Fruit fly (Drosophila melanogaster): ENCODE results near the gene gammaSnap2.
A peak's percentile ranks its signal among the peaks of the same experiment; 100 is the strongest.

gammaSnap2 gene

dm6 chr3R:10079267-10079987 lies 41.8 kb downstream of the gammaSnap2 start (continued):
- no peak for TF ChIP-seq fkh (GFP tag; optimal IDR thresholded peaks at IDR 0.05)
- peak; percentile 32 for TF ChIP-seq CG6792 (GFP tag; optimal IDR thresholded peaks at IDR 0.05)
- peak; percentile 70 for TF ChIP-seq fd59A (GFP tag; optimal IDR thresholded peaks at IDR 0.05)
- TF ChIP-seq CG8632 (GFP tag; optimal IDR thresholded peaks at IDR 0.05), result peak; percentile 39
- TF ChIP-seq CG11294 (GFP tag; IDR thresholded peaks at IDR 0.05), result peak; percentile 80
- TF ChIP-seq CG31627 (GFP tag; optimal IDR thresholded peaks at IDR 0.05), result peak; percentile 68
- peak; percentile 72 for TF ChIP-seq achi (GFP tag; optimal IDR thresholded peaks at IDR 0.05)
- TF ChIP-seq CG8119 (GFP tag; IDR thresholded peaks at IDR 0.05), result peak; percentile 80
- peak; percentile 52 for TF ChIP-seq CG7368 (GFP tag; optimal IDR thresholded peaks at IDR 0.05)
- peak; percentile 42 for TF ChIP-seq lz (GFP tag; optimal IDR thresholded peaks at IDR 0.05)

dm6 chr3R:10078468-10079143 lies 42.6 kb downstream of the gammaSnap2 start:
- TF ChIP-seq dac (GFP tag; optimal IDR thresholded peaks at IDR 0.05), result no peak
- no peak for TF ChIP-seq Met (GFP tag; optimal IDR thresholded peaks at IDR 0.05)
- TF ChIP-seq CG6276 (GFP tag; optimal IDR thresholded peaks at IDR 0.05), result no peak
- TF ChIP-seq CG31627 (GFP tag; optimal IDR thresholded peaks at IDR 0.05), result no peak
- no peak for TF ChIP-seq cyc (GFP tag; optimal IDR thresholded peaks at IDR 0.05)
- TF ChIP-seq Smox (GFP tag; optimal IDR thresholded peaks at IDR 0.05), result no peak
- no peak for TF ChIP-seq CG11762 (GFP tag; optimal IDR thresholded peaks at IDR 0.05; ENCODE audit: insufficient read depth)
- no peak for TF ChIP-seq Hr39 (GFP tag; optimal IDR thresholded peaks at IDR 0.05)
- no peak for TF ChIP-seq ss (GFP tag; optimal IDR thresholded peaks at IDR 0.05)
- TF ChIP-seq pdm3 (GFP tag; optimal IDR thresholded peaks at IDR 0.05), result no peak
- no peak for TF ChIP-seq topi (GFP tag; optimal IDR thresholded peaks at IDR 0.05)
- no peak for TF ChIP-seq salr (GFP tag; optimal IDR thresholded peaks at IDR 0.05)
- TF ChIP-seq fkh (GFP tag; optimal IDR thresholded peaks at IDR 0.05), result no peak
- no peak for TF ChIP-seq dsx (GFP tag; optimal IDR thresholded peaks at IDR 0.05; ENCODE audit: poor library complexity, severe bottlenecking)
- no peak for TF ChIP-seq Ets96B (tag; optimal IDR thresholded peaks at IDR 0.05)
- no peak for TF ChIP-seq Hr4 (GFP tag; optimal IDR thresholded peaks at IDR 0.05)
- no peak for TF ChIP-seq Eip93F (GFP tag; optimal IDR thresholded peaks at IDR 0.05)
- no peak for TF ChIP-seq CG11902 (GFP tag; optimal IDR thresholded peaks at IDR 0.05)
- no peak for TF ChIP-seq OdsH (GFP tag; optimal IDR thresholded peaks at IDR 0.05)
- no peak for TF ChIP-seq Blimp-1 (GFP tag; optimal IDR thresholded peaks at IDR 0.05)

dm6 chr3R:10076665-10077064 lies 44.5 kb downstream of the gammaSnap2 start:
- TF ChIP-seq Hr39 (GFP tag; optimal IDR thresholded peaks at IDR 0.05), result no peak
- TF ChIP-seq OdsH (GFP tag; optimal IDR thresholded peaks at IDR 0.05), result no peak
- TF ChIP-seq CG11294 (GFP tag; IDR thresholded peaks at IDR 0.05), result no peak
- TF ChIP-seq dsx (GFP tag; optimal IDR thresholded peaks at IDR 0.05; ENCODE audit: poor library complexity, severe bottlenecking), result no peak
- peak; percentile 19 for TF ChIP-seq Met (GFP tag; optimal IDR thresholded peaks at IDR 0.05)
- TF ChIP-seq salr (GFP tag; optimal IDR thresholded peaks at IDR 0.05), result no peak
- TF ChIP-seq Smox (GFP tag; optimal IDR thresholded peaks at IDR 0.05), result no peak
- no peak for TF ChIP-seq CG8319 (GFP tag; optimal IDR thresholded peaks at IDR 0.05)
- no peak for TF ChIP-seq Blimp-1 (GFP tag; optimal IDR thresholded peaks at IDR 0.05)
- no peak for TF ChIP-seq CG3919 (GFP tag; optimal IDR thresholded peaks at IDR 0.05)
- TF ChIP-seq CG4318 (GFP tag; optimal IDR thresholded peaks at IDR 0.05), result no peak
- peak; percentile 27 for TF ChIP-seq vri (GFP tag; optimal IDR thresholded peaks at IDR 0.05)
- no peak for TF ChIP-seq Eip93F (GFP tag; optimal IDR thresholded peaks at IDR 0.05)
- no peak for TF ChIP-seq CG9139 (GFP tag; optimal IDR thresholded peaks at IDR 0.05)
- TF ChIP-seq Eip75B (GFP tag; optimal IDR thresholded peaks at IDR 0.05), result no peak
- peak; percentile 14 for TF ChIP-seq esn (GFP tag; optimal IDR thresholded peaks at IDR 0.05)
- peak; percentile 12 for TF ChIP-seq topi (GFP tag; optimal IDR thresholded peaks at IDR 0.05)
- TF ChIP-seq spab (GFP tag; optimal IDR thresholded peaks at IDR 0.05), result no peak
- TF ChIP-seq CG16779 (tag; optimal IDR thresholded peaks at IDR 0.05), result no peak
- no peak for TF ChIP-seq Sox15 (GFP tag; optimal IDR thresholded peaks at IDR 0.05)
- TF ChIP-seq CG31627 (GFP tag; optimal IDR thresholded peaks at IDR 0.05), result no peak
- no peak for TF ChIP-seq CG1621 (tag; optimal IDR thresholded peaks at IDR 0.05)
- TF ChIP-seq Ets96B (tag; optimal IDR thresholded peaks at IDR 0.05), result no peak
- no peak for TF ChIP-seq CG11902 (GFP tag; optimal IDR thresholded peaks at IDR 0.05)
- TF ChIP-seq CG15336 (GFP tag; IDR thresholded peaks at IDR 0.05), result no peak
- TF ChIP-seq fd59A (GFP tag; optimal IDR thresholded peaks at IDR 0.05), result no peak
- no peak for TF ChIP-seq fd85E (GFP tag; optimal IDR thresholded peaks at IDR 0.05)
- TF ChIP-seq svp (GFP tag), result peak; percentile 58
- TF ChIP-seq cyc (GFP tag; optimal IDR thresholded peaks at IDR 0.05), result peak; percentile 1
- no peak for TF ChIP-seq acj6 (GFP tag; optimal IDR thresholded peaks at IDR 0.05)
- TF ChIP-seq pdm3 (GFP tag; optimal IDR thresholded peaks at IDR 0.05), result no peak
- TF ChIP-seq Eip78C (GFP tag), result peak; percentile 10

Measured in whole organism, prepupa.